Worm (Caenorhabditis elegans) whole organism, L4 larva: ENCODE data around the gene C18D4.12.

Experiments used
- F44E2.7 ChIP-seq: fragments of 200-800 bp; sonication (Bioruptor generic); IDR thresholded peaks from 2 replicates; pipeline ENCODE4 v2.1.2; 2022; ENCODE audit warnings: missing genetic modification characterization, missing compliant biosample characterization
- T20F7.1 ChIP-seq: fragments of 200-800 bp; sonication (Bioruptor generic); optimal IDR thresholded peaks from 2 replicates; lab custom pipeline; 2018; ENCODE audit warnings: mild to moderate bottlenecking, missing genetic modification characterization, missing compliant biosample characterization
- T26A8.4 ChIP-seq: fragments of 200-800 bp; sonication (Bioruptor generic); IDR thresholded peaks from 2 replicates; pipeline ENCODE4 v1.3.6; 2022; ENCODE audit warnings: missing genetic modification characterization, missing compliant biosample characterization
- ZK337.2 ChIP-seq: fragments of 200-800 bp; sonication (Bioruptor generic); IDR thresholded peaks from 2 replicates; pipeline ENCODE4 v1.3.6; 2022; ENCODE audit warnings: missing genetic modification reagents, missing genetic modification characterization, missing compliant biosample characterization
- aly-2 ChIP-seq: sonication (generic microtip); optimal IDR thresholded peaks from 2 replicates; lab custom pipeline; 2018; ENCODE audit warnings: missing biosample characterization, missing genetic modification characterization
- arid-1 ChIP-seq: fragments of 200-800 bp; sonication (Bioruptor generic); conservative IDR thresholded peaks from 2 replicates; pipeline ENCODE4 v1.3.6; 2022; ENCODE audit warnings: missing genetic modification reagents, missing genetic modification characterization, missing compliant biosample characterization
- ceh-28 ChIP-seq: fragments of 150-350 bp; optimal IDR thresholded peaks from 2 replicates; lab custom pipeline; 2014; ENCODE audit warnings: missing biosample characterization, missing genetic modification reagents, missing genetic modification characterization
- ceh-44 ChIP-seq: fragments of 200-800 bp; sonication (Bioruptor generic); IDR thresholded peaks from 2 replicates; pipeline ENCODE4 v1.3.6; 2022; ENCODE audit warnings: missing genetic modification reagents, missing genetic modification characterization, missing compliant biosample characterization
- ces-1 ChIP-seq: fragments of 150-350 bp; sonication (generic microtip); optimal IDR thresholded peaks from 4 replicates; lab custom pipeline; 2014; ENCODE audit warnings: missing biosample characterization, missing genetic modification reagents, missing genetic modification characterization
- cey-2 ChIP-seq: sonication (generic microtip); optimal IDR thresholded peaks from 3 replicates; lab custom pipeline; 2017; ENCODE audit warnings: missing genetic modification characterization, mild to moderate bottlenecking, missing compliant biosample characterization, antibody characterized with exemption, borderline replicate concordance; ENCODE audit not compliant: insufficient read depth
- dpl-1 ChIP-seq: fragments of 150-350 bp; optimal IDR thresholded peaks from 2 replicates; lab custom pipeline; 2014; ENCODE audit warnings: missing biosample characterization, missing genetic modification reagents, missing genetic modification characterization
- duxl-1 ChIP-seq: sonication (generic microtip); optimal IDR thresholded peaks from 2 replicates; lab custom pipeline; 2016; ENCODE audit warnings: mild to moderate bottlenecking, missing genetic modification characterization, moderate library complexity, missing compliant biosample characterization; ENCODE audit not compliant: poor library complexity
- egl-43 ChIP-seq: fragments of 200-800 bp; sonication (Bioruptor generic); IDR thresholded peaks from 2 replicates; pipeline ENCODE4 v1.3.6; 2022; ENCODE audit warnings: missing genetic modification reagents, missing genetic modification characterization, missing compliant biosample characterization
- fos-1 ChIP-seq: fragments of 150-350 bp; optimal IDR thresholded peaks from 2 replicates; lab custom pipeline; 2014; ENCODE audit warnings: missing biosample characterization, missing genetic modification characterization
- gei-8 ChIP-seq: fragments of 200-800 bp; sonication (Bioruptor generic); optimal IDR thresholded peaks from 2 replicates; lab custom pipeline; 2018; ENCODE audit warnings: mild to moderate bottlenecking, missing genetic modification characterization, missing compliant biosample characterization
- hlh-11 ChIP-seq: fragments of 200-800 bp; sonication (Bioruptor generic); optimal IDR thresholded peaks from 2 replicates; lab custom pipeline; 2018; ENCODE audit warnings: mild to moderate bottlenecking, missing genetic modification characterization, missing compliant biosample characterization
- lin-13 ChIP-seq: fragments of 150-350 bp; optimal IDR thresholded peaks from 2 replicates; lab custom pipeline; 2014; ENCODE audit warnings: missing biosample characterization, missing genetic modification reagents, missing genetic modification characterization
- lin-39 ChIP-seq: fragments of 150-350 bp; optimal IDR thresholded peaks from 2 replicates; lab custom pipeline; 2014; ENCODE audit warnings: missing biosample characterization, missing genetic modification reagents, missing genetic modification characterization
- lir-3 ChIP-seq: sonication (generic microtip); optimal IDR thresholded peaks from 2 replicates; lab custom pipeline; 2016; ENCODE audit warnings: mild to moderate bottlenecking, missing genetic modification characterization, missing compliant biosample characterization
- lsy-2 ChIP-seq, 2 experiments: fragments of 150-350 bp in 1 of 2; sonication (generic microtip) in 1 of 2; optimal IDR thresholded peaks; 2 replicates each; lab custom pipeline; 2014 to 2017; ENCODE audit warnings: missing biosample characterization in 2 of 2, missing genetic modification characterization in 2 of 2
- madf-5 ChIP-seq, 2 experiments: fragments of 200-800 bp; sonication (Bioruptor generic); IDR thresholded peaks; 2 replicates each; pipeline ENCODE4 v1.3.6; 2022; ENCODE audit warnings: missing compliant biosample characterization in 2 of 2, missing genetic modification characterization in 2 of 2
- mes-2 ChIP-seq: sonication (generic microtip); optimal IDR thresholded peaks from 2 replicates; lab custom pipeline; 2016; ENCODE audit warnings: missing genotype, mild to moderate bottlenecking, missing genetic modification characterization, missing compliant biosample characterization; ENCODE audit not compliant: poor library complexity, severe bottlenecking
- mxl-3 ChIP-seq: fragments of 200-800 bp; sonication (Bioruptor generic); optimal IDR thresholded peaks from 2 replicates; lab custom pipeline; 2018; ENCODE audit warnings: mild to moderate bottlenecking, missing genetic modification characterization, missing compliant biosample characterization
- nhr-10 ChIP-seq: fragments of 150-350 bp; optimal IDR thresholded peaks from 2 replicates; lab custom pipeline; 2014; ENCODE audit warnings: missing biosample characterization, missing genetic modification characterization
- nhr-237 ChIP-seq: sonication (generic microtip); optimal IDR thresholded peaks from 2 replicates; lab custom pipeline; 2017; ENCODE audit warnings: missing biosample characterization, missing genetic modification characterization
- nhr-48 ChIP-seq: sonication (generic microtip); optimal IDR thresholded peaks from 2 replicates; lab custom pipeline; 2016; ENCODE audit warnings: mild to moderate bottlenecking, missing genetic modification characterization, missing compliant biosample characterization
- nhr-6 ChIP-seq: fragments of 150-350 bp; optimal IDR thresholded peaks from 2 replicates; lab custom pipeline; 2014; ENCODE audit warnings: missing biosample characterization, missing genetic modification characterization
- nhr-76 ChIP-seq: fragments of 150-350 bp; optimal IDR thresholded peaks from 2 replicates; lab custom pipeline; 2014; ENCODE audit warnings: missing biosample characterization, missing genetic modification characterization
- pqm-1 ChIP-seq: sonication (generic microtip); optimal IDR thresholded peaks from 2 replicates; lab custom pipeline; 2017; ENCODE audit warnings: missing biosample characterization, missing genetic modification characterization
- sdz-12 ChIP-seq: fragments of 200-800 bp; sonication (Bioruptor generic); optimal IDR thresholded peaks from 2 replicates; lab custom pipeline; 2018; ENCODE audit warnings: mild to moderate bottlenecking, missing genetic modification characterization, missing compliant biosample characterization
- set-16 ChIP-seq: fragments of 200-800 bp; sonication (Bioruptor generic); IDR thresholded peaks from 2 replicates; pipeline ENCODE4 v1.3.6; 2022; ENCODE audit warnings: missing genetic modification reagents, missing genetic modification characterization, missing compliant biosample characterization
- skn-1 ChIP-seq: fragments of 150-350 bp; optimal IDR thresholded peaks from 2 replicates; lab custom pipeline; 2014; ENCODE audit warnings: missing biosample characterization, missing genetic modification characterization
- snpc-1.2 ChIP-seq: fragments of 200-800 bp; sonication (Bioruptor generic); IDR thresholded peaks from 2 replicates; pipeline ENCODE4 v1.3.6; 2022; ENCODE audit warnings: missing genetic modification reagents, missing genetic modification characterization, missing compliant biosample characterization
- snpc-4 ChIP-seq: fragments of 150-350 bp; optimal IDR thresholded peaks from 2 replicates; lab custom pipeline; 2014; ENCODE audit warnings: missing biosample characterization, missing genetic modification characterization
- spr-1 ChIP-seq: sonication (generic microtip); optimal IDR thresholded peaks from 2 replicates; lab custom pipeline; 2016; ENCODE audit warnings: mild to moderate bottlenecking, missing genetic modification characterization, missing compliant biosample characterization
- tag-97 ChIP-seq: fragments of 200-800 bp; sonication (Bioruptor generic); IDR thresholded peaks from 2 replicates; pipeline ENCODE4 v1.3.6; 2022; ENCODE audit warnings: missing genetic modification characterization, missing compliant biosample characterization
- tra-1 ChIP-seq: fragments of 200-800 bp; sonication (Bioruptor generic); IDR thresholded peaks from 2 replicates; pipeline ENCODE4 v1.3.6; 2022; ENCODE audit warnings: missing genetic modification reagents, missing genetic modification characterization, missing compliant biosample characterization
- unc-62 ChIP-seq, 3 experiments: fragments of 150-350 bp in 1 of 3; sonication (generic microtip); optimal IDR thresholded peaks in 2 of 3; peaks in 1 of 3; 1 replicate in 1 of 3; 2 replicates in 2 of 3; lab custom pipeline; 2014 to 2017; ENCODE audit warnings: missing biosample characterization in 3 of 3, missing genetic modification characterization in 3 of 3, missing genetic modification reagents in 3 of 3, missing genotype in 1 of 3
- zag-1 ChIP-seq: fragments of 150-350 bp; optimal IDR thresholded peaks from 2 replicates; lab custom pipeline; 2014; ENCODE audit warnings: missing biosample characterization, missing genetic modification characterization
- zfp-3 ChIP-seq: fragments of 200-800 bp; sonication (Bioruptor generic); conservative IDR thresholded peaks from 2 replicates; pipeline ENCODE4 v1.3.6; 2022; ENCODE audit warnings: missing genetic modification reagents, missing genetic modification characterization, missing compliant biosample characterization
- zip-2 ChIP-seq: fragments of 150-350 bp; optimal IDR thresholded peaks from 2 replicates; lab custom pipeline; 2014; ENCODE audit warnings: missing biosample characterization, missing genetic modification characterization
- ztf-11 ChIP-seq: fragments of 150-350 bp; optimal IDR thresholded peaks from 2 replicates; lab custom pipeline; 2014; ENCODE audit warnings: missing biosample characterization, missing genetic modification characterization
- ztf-7 ChIP-seq: fragments of 150-350 bp; optimal IDR thresholded peaks from 2 replicates; lab custom pipeline; 2014; ENCODE audit warnings: missing biosample characterization, missing genetic modification characterization

The C18D4.12 gene

DNA sequence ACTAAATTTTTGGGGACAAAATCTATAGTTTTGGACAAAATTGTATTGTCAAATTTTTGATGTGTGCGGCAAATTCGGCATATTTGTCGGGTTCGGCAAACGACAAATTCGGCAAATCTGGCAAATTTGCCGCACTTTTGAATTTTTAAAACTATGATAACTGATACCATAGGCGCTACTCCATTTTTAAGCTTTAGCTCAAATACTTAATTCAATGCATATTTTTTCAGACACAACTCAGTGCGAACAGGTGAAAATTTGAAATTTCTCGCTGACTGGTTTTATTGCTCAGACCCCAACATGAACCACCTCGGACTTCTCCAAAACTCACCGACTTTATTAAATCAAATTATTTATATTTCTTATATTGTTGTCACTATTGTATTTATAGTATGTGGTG, 9.9 kb upstream of the C18D4.12 start, which contains the start of gene srz-25:
srz-25 (plus strand) TSS at position 301 of the 400 bp plus-strand sequence.
- TF ChIP-seq zfp-3 (no peak), lin-13 (GFP tag; lab: Kevin White, UChicago) (no peak), nhr-10 (tag; lab: Kevin White, UChicago) (no peak), hlh-11 (tag; lab: Kevin White, UChicago) (no peak), ztf-11 (tag; lab: Kevin White, UChicago) (no peak), mxl-3 (GFP tag; lab: Kevin White, UChicago) (no peak), pqm-1 (tag; lab: Kevin White, UChicago) (no peak), mes-2 (tag; lab: Kevin White, UChicago) (no peak), nhr-48 (tag; lab: Kevin White, UChicago) (no peak), ztf-7 (tag; lab: Kevin White, UChicago) (no peak), tag-97 (GFP tag; lab: Robert Waterston, UW) (no peak), zip-2 (no peak)

DNA sequence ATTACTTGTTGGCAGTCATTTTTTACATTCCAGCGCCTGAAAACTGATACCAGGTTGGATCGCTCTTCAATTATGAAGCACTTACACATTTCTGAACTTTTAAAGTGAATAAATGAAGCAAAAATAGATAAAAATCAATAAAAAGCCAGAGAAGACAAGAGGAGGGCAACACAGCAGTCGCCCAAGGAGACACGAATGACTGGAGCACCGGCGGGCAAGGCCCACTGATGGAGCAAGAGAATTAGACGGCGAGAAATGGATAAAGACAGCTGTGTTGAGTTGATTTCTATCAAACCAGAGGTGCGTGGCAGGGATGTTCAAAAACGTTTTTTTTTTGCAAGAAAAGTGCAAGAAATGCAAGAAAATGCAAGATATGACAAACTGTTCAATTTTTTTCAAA, 8.9 kb upstream of the C18D4.12 start:
- TF ChIP-seq nhr-76 (no peak), tra-1 (GFP tag; lab: Robert Waterston, UW) (no peak), lir-3 (no peak), snpc-4 (tag; lab: Kevin White, UChicago) (no peak), nhr-6 (no peak), set-16 (no peak)
- TF ChIP-seq, all 104 proteins: peak for 0

DNA sequence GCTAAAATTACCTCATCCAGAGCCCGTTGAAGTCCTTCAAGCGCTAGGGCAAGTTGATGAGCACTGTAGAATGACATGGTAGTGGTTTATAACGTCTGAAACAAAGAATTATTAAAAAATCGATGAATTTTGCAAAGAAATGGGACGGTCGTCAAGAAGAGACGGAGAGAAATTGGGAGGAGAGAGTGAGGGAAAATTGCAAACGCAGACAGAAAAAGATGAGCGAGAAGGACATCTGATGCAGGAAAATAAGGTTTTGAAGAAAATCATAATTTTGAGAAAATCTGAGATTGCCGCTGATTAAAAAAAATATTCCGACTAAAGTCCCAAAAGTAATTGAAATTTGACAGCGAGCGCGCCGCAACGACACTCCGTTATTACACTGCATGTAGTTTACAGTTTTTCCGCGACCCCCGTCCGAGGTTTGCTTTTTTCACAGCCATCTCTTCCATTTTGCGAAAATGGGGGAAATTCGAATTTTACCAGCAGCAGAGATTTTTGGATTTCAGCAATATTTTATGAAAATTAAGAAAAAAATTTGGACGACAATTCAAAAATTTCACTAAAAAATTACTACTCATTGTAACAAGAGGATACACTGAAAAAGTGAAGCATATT, 8.0 kb upstream of the C18D4.12 start, which contains the start of gene C18D4.6:
C18D4.6 (minus strand) TSS at position 97 of the 618 bp plus-strand sequence.
- no peak for TF ChIP-seq lir-3
- no peak for TF ChIP-seq gei-8 (GFP tag; lab: Kevin White, UChicago)
- TF ChIP-seq tra-1 (GFP tag; lab: Robert Waterston, UW), result no peak
- TF ChIP-seq ceh-28, result no peak
- TF ChIP-seq skn-1, result no peak
- no peak for TF ChIP-seq lin-39 (tag; lab: Kevin White, UChicago)
- TF ChIP-seq cey-2, result no peak
- TF ChIP-seq set-16, result no peak
- no peak for TF ChIP-seq zag-1 (tag; lab: Kevin White, UChicago)
- no peak for TF ChIP-seq ZK337.2 (GFP tag; lab: Robert Waterston, UW)
- no peak for TF ChIP-seq spr-1 (tag; lab: Kevin White, UChicago)
- peak; percentile 54 for TF ChIP-seq mes-2 (tag; lab: Kevin White, UChicago)
- TF ChIP-seq sdz-12 (GFP tag; lab: Kevin White, UChicago), result no peak
- no peak for TF ChIP-seq madf-5 (GFP tag; IDR thresholded peaks at IDR 0.05; lab: Robert Waterston, UW)
- TF ChIP-seq dpl-1 (GFP tag; lab: Kevin White, UChicago), result peak; percentile 3
- peak; percentile 85 for TF ChIP-seq duxl-1 (tag; lab: Kevin White, UChicago)
- TF ChIP-seq T26A8.4 (GFP tag; lab: Robert Waterston, UW), result no peak
- TF ChIP-seq lsy-2 (tag; optimal IDR thresholded peaks at IDR 0.05; lab: Kevin White, UChicago), result no peak
- no peak for TF ChIP-seq snpc-1.2 (GFP tag; lab: Robert Waterston, UW)
- TF ChIP-seq arid-1 (GFP tag; lab: Robert Waterston, UW), result no peak
- TF ChIP-seq F44E2.7 (GFP tag; lab: Robert Waterston, UW), result no peak
- peak; percentile 83 for TF ChIP-seq T20F7.1
- no peak for TF ChIP-seq unc-62 (GFP tag; optimal IDR thresholded peaks at IDR 0.05 in 1 of 2; lab: Kevin White, UChicago)
- TF ChIP-seq unc-62 (tag; optimal IDR thresholded peaks at IDR 0.05; lab: Kevin White, UChicago), result no peak
- no peak for TF ChIP-seq egl-43 (GFP tag; lab: Robert Waterston, UW)
- no peak for TF ChIP-seq ceh-44 (GFP tag; lab: Robert Waterston, UW)
- no peak for TF ChIP-seq fos-1 (tag; lab: Kevin White, UChicago)
- TF ChIP-seq nhr-6, result no peak
- no peak for TF ChIP-seq ces-1 (GFP tag; lab: Kevin White, UChicago)
- TF ChIP-seq aly-2, result no peak
- no peak for TF ChIP-seq nhr-237 (tag; lab: Kevin White, UChicago)
